Worm (Caenorhabditis elegans) whole organism, L4 larva: ENCODE measurements around the gene tomm-22.

Experiments used
- R02D3.7 ChIP-seq: fragments of 150-350 bp; sonication (generic microtip); optimal IDR thresholded peaks from 3 replicates; lab custom pipeline; 2014; ENCODE audit warnings: missing biosample characterization, missing genetic modification characterization
- ZK337.2 ChIP-seq: fragments of 200-800 bp; sonication (Bioruptor generic); IDR thresholded peaks from 2 replicates; pipeline ENCODE4 v1.3.6; 2022; ENCODE audit warnings: missing genetic modification reagents, missing genetic modification characterization, missing compliant biosample characterization
- fkh-10 ChIP-seq: fragments of 150-350 bp; optimal IDR thresholded peaks from 2 replicates; lab custom pipeline; 2014; ENCODE audit warnings: missing biosample characterization, missing genetic modification reagents, missing genetic modification characterization
- lin-39 ChIP-seq: fragments of 150-350 bp; optimal IDR thresholded peaks from 2 replicates; lab custom pipeline; 2014; ENCODE audit warnings: missing biosample characterization, missing genetic modification reagents, missing genetic modification characterization
- lsy-2 ChIP-seq, 2 experiments: fragments of 150-350 bp in 1 of 2; sonication (generic microtip) in 1 of 2; optimal IDR thresholded peaks; 2 replicates each; lab custom pipeline; 2014 to 2017; ENCODE audit warnings: missing biosample characterization in 2 of 2, missing genetic modification characterization in 2 of 2
- mep-1 ChIP-seq: fragments of 150-350 bp; sonication (generic microtip); optimal IDR thresholded peaks from 3 replicates; lab custom pipeline; 2014; ENCODE audit warnings: missing biosample characterization, missing genetic modification characterization
- nhr-76 ChIP-seq: fragments of 150-350 bp; optimal IDR thresholded peaks from 2 replicates; lab custom pipeline; 2014; ENCODE audit warnings: missing biosample characterization, missing genetic modification characterization
- rbr-2 ChIP-seq: sonication (generic microtip); optimal IDR thresholded peaks from 2 replicates; lab custom pipeline; 2016; ENCODE audit warnings: missing genotype, missing genetic modification characterization, missing compliant biosample characterization
- unc-39 ChIP-seq: sonication (generic microtip); optimal IDR thresholded peaks from 2 replicates; lab custom pipeline; 2017; ENCODE audit warnings: missing biosample characterization, missing genetic modification characterization
- ztf-11 ChIP-seq: fragments of 150-350 bp; optimal IDR thresholded peaks from 2 replicates; lab custom pipeline; 2014; ENCODE audit warnings: missing biosample characterization, missing genetic modification characterization

- TF ChIP-seq lsy-2 (tag; optimal IDR thresholded peaks at IDR 0.05; lab: Kevin White, UChicago) (no peak), mep-1 (no peak), fkh-10 (no peak), unc-39 (tag; lab: Kevin White, UChicago) (no peak), ztf-11 (tag; lab: Kevin White, UChicago) (no peak), nhr-76 (tag; lab: Kevin White, UChicago) (no peak), R02D3.7 (tag; lab: Kevin White, UChicago) (no peak), ZK337.2 (GFP tag; lab: Robert Waterston, UW) (no peak), lin-39 (tag; lab: Kevin White, UChicago) (no peak), rbr-2 (tag; lab: Kevin White, UChicago) (no peak)
These were observed 47.2 kb downstream of the tomm-22 start, which contains the start of gene C24H12.8 for ce11 chrII:423086-423485.
